Fruit fly (Drosophila melanogaster): Measurements from ENCODE around the gene CG11586.

DNA sequence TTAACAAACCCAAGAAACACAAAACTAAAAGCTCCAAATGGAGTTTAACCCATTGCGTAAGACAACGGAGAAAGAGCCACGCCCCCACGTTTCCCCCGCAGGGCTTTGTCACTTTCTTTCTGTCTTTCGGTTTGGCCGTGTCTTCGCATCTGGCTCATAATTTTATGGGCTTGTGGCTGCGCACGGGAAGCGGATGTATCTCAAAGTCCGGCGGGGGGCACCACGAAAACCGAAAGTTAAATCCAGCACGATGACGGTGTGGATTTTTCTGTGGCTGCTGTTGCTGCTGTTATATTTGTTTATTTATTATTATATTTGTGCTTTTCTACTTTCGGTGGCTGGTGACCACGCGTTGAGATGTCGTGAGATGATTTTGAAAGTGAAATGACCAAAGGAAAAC lies 34.5 kb upstream of the CG11586 start:
- TF ChIP-seq CG32264 (GFP tag; optimal IDR thresholded peaks at IDR 0.05): no peak
- no peak for TF ChIP-seq woc (GFP tag; optimal IDR thresholded peaks at IDR 0.05)
- TF ChIP-seq br (GFP tag; optimal IDR thresholded peaks at IDR 0.05): no peak
- TF ChIP-seq Abd-B (GFP tag; optimal IDR thresholded peaks at IDR 0.05): no peak
- no peak for TF ChIP-seq h (GFP tag; optimal IDR thresholded peaks at IDR 0.05)
- TF ChIP-seq sage (GFP tag; optimal IDR thresholded peaks at IDR 0.05): no peak
- TF ChIP-seq Myc (optimal IDR thresholded peaks at IDR 0.05): no peak
- TF ChIP-seq pan (optimal IDR thresholded peaks at IDR 0.05): no peak
- TF ChIP-seq Dif (GFP tag; optimal IDR thresholded peaks at IDR 0.05; ENCODE audit: partially characterized antibody): no peak
- no peak for TF ChIP-seq lola (GFP tag; optimal IDR thresholded peaks at IDR 0.05)
- TF ChIP-seq dsf (GFP tag; optimal IDR thresholded peaks at IDR 0.05; ENCODE audit: borderline replicate concordance): no peak

All from whole organism, wandering third instar larva.